Fruit fly (Drosophila melanogaster) whole organism, embryonic: ENCODE measurements around the gene CG43796.

Experiments used
- Bdp1 ChIP-seq: fragments of 200-800 bp; sonication (Bioruptor generic); optimal IDR thresholded peaks from 3 replicates; lab custom pipeline; 2016; ENCODE audit warnings: missing biosample characterization, missing genetic modification characterization
- GATAe ChIP-seq: fragments of 200-800 bp; sonication (Bioruptor generic); conservative IDR thresholded peaks from 2 replicates; pipeline ENCODE4 v1.3.6; 2022; ENCODE audit warnings: missing biosample characterization, missing genetic modification characterization
- Hr3 ChIP-seq: fragments of 200-800 bp; sonication (Bioruptor generic); optimal IDR thresholded peaks from 3 replicates; lab custom pipeline; 2016; ENCODE audit warnings: missing biosample characterization, missing genetic modification characterization
- Mes4 ChIP-seq: fragments of 200-800 bp; sonication (Bioruptor generic); optimal IDR thresholded peaks from 2 replicates; lab custom pipeline; 2016; ENCODE audit warnings: missing biosample characterization, missing genetic modification characterization
- ems ChIP-seq: fragments of 200-800 bp; sonication (Bioruptor generic); optimal IDR thresholded peaks from 3 replicates; lab custom pipeline; 2016; ENCODE audit warnings: missing biosample characterization, missing genetic modification characterization

- TF ChIP-seq GATAe (GFP tag; lab: Robert Waterston, UW) (no peak), Mes4 (GFP tag; lab: Kevin White, UChicago) (no peak), Bdp1 (GFP tag; lab: Kevin White, UChicago) (no peak), Hr3 (no peak), ems (GFP tag; lab: Kevin White, UChicago) (no peak)
Observed at dm6 chr2L:8490439-8490838, 8.3 kb downstream of the CG43796 start, which contains the start of gene CG43400.
